Fruit fly (Drosophila melanogaster) whole organism, embryonic: ENCODE results near the gene CG31710.

Source experiments
- Adf1 ChIP-seq: fragments of 200-800 bp; sonication (Bioruptor generic); IDR thresholded peaks from 2 replicates; pipeline ENCODE4 v1.3.6; 2022; ENCODE audit warnings: missing biosample characterization, missing genetic modification characterization
- Aef1 ChIP-seq: fragments of 200-800 bp; sonication (Bioruptor generic); IDR thresholded peaks from 3 replicates; pipeline ENCODE4 v1.3.6; 2022; ENCODE audit warnings: missing biosample characterization, missing genetic modification characterization
- Antp ChIP-seq: fragments of 200-800 bp; sonication (Bioruptor generic); optimal IDR thresholded peaks from 3 replicates; lab custom pipeline; 2016; ENCODE audit warnings: missing biosample characterization, missing genetic modification characterization
- Blimp-1 ChIP-seq: fragments of 200-800 bp; sonication (Bioruptor generic); optimal IDR thresholded peaks from 3 replicates; lab custom pipeline; 2018; ENCODE audit warnings: missing biosample characterization, missing genetic modification characterization, mild to moderate bottlenecking, moderate library complexity, missing genetic modification reagents
- BtbVII ChIP-seq: fragments of 200-800 bp; sonication (Bioruptor generic); optimal IDR thresholded peaks from 3 replicates; lab custom pipeline; 2017; ENCODE audit warnings: missing biosample characterization, mild to moderate bottlenecking, missing genetic modification characterization
- CG10267 ChIP-seq: fragments of 200-800 bp; sonication (Bioruptor generic); optimal IDR thresholded peaks from 2 replicates; lab custom pipeline; 2018; ENCODE audit warnings: missing biosample characterization, mild to moderate bottlenecking, missing genetic modification characterization, moderate library complexity
- CG10274 ChIP-seq: fragments of 200-800 bp; sonication (Bioruptor generic); optimal IDR thresholded peaks from 3 replicates; lab custom pipeline; 2017; ENCODE audit warnings: missing biosample characterization, mild to moderate bottlenecking, missing genetic modification characterization
- CG10366 ChIP-seq: fragments of 200-800 bp; sonication (Bioruptor generic); IDR thresholded peaks from 2 replicates; pipeline ENCODE4 v1.3.6; 2022; ENCODE audit warnings: missing biosample characterization, missing genetic modification characterization
- CG12299 ChIP-seq: fragments of 200-800 bp; sonication (Bioruptor generic); optimal IDR thresholded peaks from 2 replicates; lab custom pipeline; 2018; ENCODE audit warnings: missing biosample characterization, mild to moderate bottlenecking, missing genetic modification characterization
- CG12659 ChIP-seq: fragments of 200-800 bp; sonication (Bioruptor generic); optimal IDR thresholded peaks from 3 replicates; lab custom pipeline; 2017; ENCODE audit warnings: mild to moderate bottlenecking, missing biosample characterization, missing genetic modification reagents, missing genetic modification characterization
- CG14965 ChIP-seq: fragments of 200-800 bp; sonication (Bioruptor generic); optimal IDR thresholded peaks from 2 replicates; lab custom pipeline; 2016; ENCODE audit warnings: missing biosample characterization, missing genetic modification characterization, borderline replicate concordance
- CG15601 ChIP-seq: fragments of 200-800 bp; sonication (Bioruptor generic); optimal IDR thresholded peaks from 3 replicates; lab custom pipeline; 2019; ENCODE audit warnings: missing biosample characterization, mild to moderate bottlenecking, missing genetic modification characterization, moderate library complexity
- CG15696 ChIP-seq: fragments of 200-800 bp; sonication (Bioruptor generic); optimal IDR thresholded peaks from 2 replicates; lab custom pipeline; 2019; ENCODE audit warnings: missing biosample characterization, mild to moderate bottlenecking, missing genetic modification characterization, moderate library complexity
- CG16815 ChIP-seq: fragments of 200-800 bp; sonication (Bioruptor generic); optimal IDR thresholded peaks from 3 replicates; lab custom pipeline; 2017; ENCODE audit warnings: missing biosample characterization, mild to moderate bottlenecking, missing genetic modification characterization
- CG1832 ChIP-seq: fragments of 200-800 bp; sonication (Bioruptor generic); optimal IDR thresholded peaks from 2 replicates; lab custom pipeline; 2017; ENCODE audit warnings: missing biosample characterization, mild to moderate bottlenecking, missing genetic modification characterization, inconsistent platforms
- CG2678 ChIP-seq: fragments of 200-800 bp; sonication (Bioruptor generic); optimal IDR thresholded peaks from 3 replicates; lab custom pipeline; 2019; ENCODE audit warnings: missing biosample characterization, mild to moderate bottlenecking, missing genetic modification characterization, moderate library complexity
- CG31441 ChIP-seq: fragments of 200-800 bp; sonication (Bioruptor generic); IDR thresholded peaks from 2 replicates; pipeline ENCODE4 v1.3.6; 2022; ENCODE audit warnings: missing biosample characterization, missing genetic modification characterization
- CG4854 ChIP-seq: fragments of 200-800 bp; sonication (Bioruptor generic); optimal IDR thresholded peaks from 2 replicates; lab custom pipeline; 2016; ENCODE audit warnings: missing biosample characterization, missing genetic modification characterization, inconsistent platforms
- CG6683 ChIP-seq: fragments of 200-800 bp; sonication (Bioruptor generic); optimal IDR thresholded peaks from 2 replicates; lab custom pipeline; 2017; ENCODE audit warnings: missing biosample characterization, mild to moderate bottlenecking, missing genetic modification characterization, missing genetic modification reagents
- CG6854 ChIP-seq: fragments of 200-800 bp; sonication (Bioruptor generic); optimal IDR thresholded peaks from 3 replicates; lab custom pipeline; 2017; ENCODE audit warnings: missing biosample characterization, mild to moderate bottlenecking, missing genetic modification characterization
- CG7271 ChIP-seq: fragments of 200-800 bp; sonication (Bioruptor generic); optimal IDR thresholded peaks from 2 replicates; lab custom pipeline; 2018; ENCODE audit warnings: missing biosample characterization, mild to moderate bottlenecking, missing genetic modification characterization, moderate library complexity
- CG8924 ChIP-seq: fragments of 200-800 bp; optimal IDR thresholded peaks from 3 replicates; lab custom pipeline; 2019; ENCODE audit warnings: missing biosample characterization, mild to moderate bottlenecking, missing genetic modification characterization, moderate library complexity
- CG9609 ChIP-seq: fragments of 200-800 bp; sonication (Bioruptor generic); optimal IDR thresholded peaks from 3 replicates; lab custom pipeline; 2016; ENCODE audit warnings: missing biosample characterization, missing genetic modification characterization
- CG9876 ChIP-seq: fragments of 200-800 bp; sonication (Bioruptor generic); optimal IDR thresholded peaks from 2 replicates; lab custom pipeline; 2016; ENCODE audit warnings: missing biosample characterization, missing genetic modification characterization
- CHES-1-like ChIP-seq: fragments of 200-800 bp; sonication (Bioruptor generic); optimal IDR thresholded peaks from 2 replicates; lab custom pipeline; 2016; ENCODE audit warnings: missing biosample characterization, missing genetic modification characterization
- D ChIP-seq, 2 experiments: fragments of 200-800 bp in 1 of 2; fragments of >200 bp in 1 of 2; sonication (Bioruptor generic) in 1 of 2; optimal IDR thresholded peaks; 2 replicates in 1 of 2; 3 replicates in 1 of 2; lab custom pipeline; 2017; ENCODE audit warnings: mild to moderate bottlenecking in 1 of 2, missing biosample characterization in 1 of 2, missing genetic modification characterization in 1 of 2, missing genetic modification reagents in 1 of 2
- ERR ChIP-seq: fragments of 200-800 bp; sonication (Bioruptor generic); optimal IDR thresholded peaks from 2 replicates; lab custom pipeline; 2016; ENCODE audit warnings: missing biosample characterization, missing genetic modification characterization
- Fer2 ChIP-seq: fragments of 200-800 bp; sonication (Bioruptor generic); optimal IDR thresholded peaks from 2 replicates; lab custom pipeline; 2018; ENCODE audit warnings: missing biosample characterization, mild to moderate bottlenecking, missing genetic modification characterization, moderate library complexity
- Gug ChIP-seq: fragments of 200-800 bp; sonication (Bioruptor generic); IDR thresholded peaks from 4 replicates; pipeline ENCODE4 v1.3.6; 2022; ENCODE audit warnings: missing biosample characterization, missing genetic modification characterization
- HLHmδ ChIP-seq: fragments of 200-800 bp; sonication (Bioruptor generic); optimal IDR thresholded peaks from 2 replicates; lab custom pipeline; 2018; ENCODE audit warnings: missing biosample characterization, mild to moderate bottlenecking, missing genetic modification characterization, moderate library complexity
- Hr39 ChIP-seq: fragments of >200 bp; optimal IDR thresholded peaks from 2 replicates; lab custom pipeline; 2017
- Hr51 ChIP-seq, 2 experiments: fragments of 200-800 bp; sonication (Bioruptor generic); optimal IDR thresholded peaks; 2 replicates in 1 of 2; 3 replicates in 1 of 2; lab custom pipeline; 2016 to 2018; ENCODE audit warnings: missing biosample characterization in 2 of 2, missing genetic modification characterization in 2 of 2, mild to moderate bottlenecking in 1 of 2, moderate library complexity in 1 of 2
- Meics ChIP-seq: fragments of 200-800 bp; sonication (Bioruptor generic); optimal IDR thresholded peaks from 2 replicates; lab custom pipeline; 2017; ENCODE audit warnings: missing biosample characterization, mild to moderate bottlenecking, missing genetic modification characterization
- Mrtf ChIP-seq: fragments of 200-800 bp; sonication (Bioruptor generic); IDR thresholded peaks from 3 replicates; pipeline ENCODE4 v1.3.6; 2022; ENCODE audit warnings: missing biosample characterization, missing genetic modification characterization
- NfI ChIP-seq: fragments of 200-800 bp; sonication (Bioruptor generic); optimal IDR thresholded peaks from 3 replicates; lab custom pipeline; 2018; ENCODE audit warnings: missing biosample characterization, mild to moderate bottlenecking, missing genetic modification characterization, moderate library complexity
- Optix ChIP-seq: fragments of 200-800 bp; sonication (Bioruptor generic); IDR thresholded peaks from 3 replicates; pipeline ENCODE4 v1.3.6; 2022; ENCODE audit warnings: missing biosample characterization, missing genetic modification characterization
- Ptx1 ChIP-seq: fragments of 200-800 bp; sonication (Bioruptor generic); IDR thresholded peaks from 2 replicates; pipeline ENCODE4 v1.3.6; 2022; ENCODE audit warnings: missing biosample characterization, missing genetic modification characterization
- YL-1 ChIP-seq: fragments of 200-800 bp; sonication (Bioruptor generic); optimal IDR thresholded peaks from 3 replicates; lab custom pipeline; 2017; ENCODE audit warnings: missing biosample characterization, mild to moderate bottlenecking, missing genetic modification characterization
- ara ChIP-seq: fragments of 200-800 bp; sonication (Bioruptor generic); IDR thresholded peaks from 2 replicates; pipeline ENCODE4 v1.3.6; 2022; ENCODE audit warnings: missing biosample characterization, missing genetic modification characterization
- ato ChIP-seq: fragments of 200-800 bp; sonication (Bioruptor generic); IDR thresholded peaks from 2 replicates; pipeline ENCODE4 v1.3.6; 2022; ENCODE audit warnings: missing biosample characterization, missing genetic modification characterization; ENCODE audit not compliant: partially characterized antibody
- bab2 ChIP-seq: fragments of 200-800 bp; sonication (Bioruptor generic); optimal IDR thresholded peaks from 2 replicates; lab custom pipeline; 2016; ENCODE audit warnings: missing biosample characterization, missing genetic modification characterization
- chif ChIP-seq, 2 experiments: fragments of 200-800 bp; sonication (Bioruptor generic); optimal IDR thresholded peaks; 3 replicates each; lab custom pipeline; 2016; ENCODE audit warnings: missing biosample characterization in 2 of 2, missing genetic modification characterization in 2 of 2
- dati ChIP-seq: fragments of 200-800 bp; sonication (Bioruptor generic); IDR thresholded peaks from 2 replicates; pipeline ENCODE4 v1.3.6; 2022; ENCODE audit warnings: missing biosample characterization, missing genetic modification characterization
- fd96Cb ChIP-seq: fragments of 200-800 bp; sonication (Bioruptor generic); optimal IDR thresholded peaks from 2 replicates; lab custom pipeline; 2018; ENCODE audit warnings: missing biosample characterization, mild to moderate bottlenecking, missing genetic modification characterization, moderate library complexity
- gro ChIP-seq: fragments of 200-800 bp; sonication (Bioruptor generic); optimal IDR thresholded peaks from 2 replicates; lab custom pipeline; 2016; ENCODE audit warnings: missing biosample characterization, missing genetic modification characterization
- hkb ChIP-seq, 2 experiments: fragments of 200-800 bp in 1 of 2; fragments of >200 bp in 1 of 2; sonication (Bioruptor generic) in 1 of 2; IDR thresholded peaks in 1 of 2; optimal IDR thresholded peaks in 1 of 2; 2 replicates each; pipeline versions ENCODE4 v1.3.6 to Lab custom; 2017 to 2022; ENCODE audit warnings: missing biosample characterization in 1 of 2, missing genetic modification characterization in 1 of 2
- jigr1 ChIP-seq: fragments of 200-800 bp; sonication (Bioruptor generic); IDR thresholded peaks from 3 replicates; pipeline ENCODE4 v1.3.6; 2022; ENCODE audit warnings: missing biosample characterization, missing genetic modification characterization
- luna ChIP-seq: fragments of 200-800 bp; sonication (Bioruptor generic); optimal IDR thresholded peaks from 2 replicates; lab custom pipeline; 2016; ENCODE audit warnings: missing biosample characterization, missing genetic modification characterization
- otp ChIP-seq: fragments of 200-800 bp; sonication (Bioruptor generic); IDR thresholded peaks from 3 replicates; pipeline ENCODE4, ENCODE4 v1.3.6; 2022; ENCODE audit warnings: missing biosample characterization, missing genetic modification characterization
- ssp ChIP-seq: fragments of 200-800 bp; sonication (Bioruptor generic); IDR thresholded peaks from 2 replicates; pipeline ENCODE4 v1.3.6; 2022; ENCODE audit warnings: missing biosample characterization, missing genetic modification characterization

CG31710 gene

dm6 chr2L:9660516-9660920 is 45.2 kb downstream of the CG31710 start (continued):
- TF ChIP-seq Adf1 (GFP tag; lab: Robert Waterston, UW) (peak; percentile 47), gro (GFP tag; lab: Kevin White, UChicago) (no peak), CG12299 (peak; percentile 66), CG12659 (GFP tag; lab: Kevin White, UChicago) (peak; percentile 84), D (optimal IDR thresholded peaks at IDR 0.05; lab: Kevin White, UChicago) (no peak), D (GFP tag; optimal IDR thresholded peaks at IDR 0.05; lab: Kevin White, UChicago) (peak; percentile 46), ato (GFP tag; lab: Robert Waterston, UW) (no peak), Hr51 (GFP tag; optimal IDR thresholded peaks at IDR 0.05; lab: Kevin White, UChicago) (peak; percentile 46 to 89), CG16815 (peak; percentile 48), CG1832 (GFP tag; lab: Kevin White, UChicago) (no peak), CG8924 (tag; lab: Kevin White, UChicago) (peak; percentile 75), CG10267 (tag; lab: Kevin White, UChicago) (peak; percentile 65), YL-1 (GFP tag; lab: Kevin White, UChicago) (peak; percentile 12), CG31441 (GFP tag; lab: Robert Waterston, UW) (peak; percentile 80), bab2 (GFP tag; lab: Kevin White, UChicago) (peak; percentile 39), CG9609 (peak; percentile 44), CG6683 (GFP tag; lab: Kevin White, UChicago) (peak; percentile 82), CHES-1-like (peak; percentile 8), BtbVII (GFP tag; lab: Kevin White, UChicago) (peak; percentile 79), CG2678 (tag; lab: Kevin White, UChicago) (peak; percentile 91), Aef1 (GFP tag; lab: Robert Waterston, UW) (peak; percentile 70), Optix (peak; percentile 44; the same call in 1 of the 3 replicates), Ptx1 (GFP tag; lab: Robert Waterston, UW) (peak; percentile 79), Antp (GFP tag; lab: Kevin White, UChicago) (peak; percentile 14), CG4854 (GFP tag; lab: Kevin White, UChicago) (no peak), otp (no peak), hkb (optimal IDR thresholded peaks at IDR 0.05; lab: Kevin White, UChicago) (no peak), hkb (GFP tag; IDR thresholded peaks at IDR 0.05; lab: Robert Waterston, UW) (peak; percentile 83), fd96Cb (tag; lab: Kevin White, UChicago) (peak; percentile 69), luna (no peak), dati (GFP tag; lab: Robert Waterston, UW) (no peak), Gug (GFP tag; lab: Robert Waterston, UW) (peak; percentile 66; the same call in 1 of the 4 replicates), CG15601 (tag; lab: Kevin White, UChicago) (no peak), CG10274 (GFP tag; lab: Kevin White, UChicago) (peak; percentile 60), CG9876 (no peak), jigr1 (GFP tag; lab: Robert Waterston, UW) (peak; percentile 62; the same call in 2 of the 3 replicates), ara (GFP tag; lab: Robert Waterston, UW) (no peak), ssp (GFP tag; lab: Robert Waterston, UW) (peak; percentile 36; the same call in 1 of the 2 replicates), CG14965 (GFP tag; lab: Kevin White, UChicago) (no peak), CG15696 (tag; lab: Kevin White, UChicago) (peak; percentile 10), Meics (GFP tag; lab: Kevin White, UChicago) (peak; percentile 90), Hr39 (lab: Kevin White, UChicago) (no peak), HLHmδ (no peak), chif (GFP tag; optimal IDR thresholded peaks at IDR 0.05; lab: Kevin White, UChicago) (peak in 1 of 2 experiments; percentile 11), NfI (GFP tag; lab: Kevin White, UChicago) (peak; percentile 81), Mrtf (GFP tag; lab: Robert Waterston, UW) (no peak), Blimp-1 (GFP tag; lab: Kevin White, UChicago) (peak; percentile 46), Fer2 (tag; lab: Kevin White, UChicago) (peak; percentile 45), ERR (GFP tag; lab: Kevin White, UChicago) (no peak), CG7271 (tag; lab: Kevin White, UChicago) (no peak), CG10366 (GFP tag; lab: Robert Waterston, UW) (peak; percentile 47), CG6854 (GFP tag; lab: Kevin White, UChicago) (peak; percentile 89)
